Fruit fly (Drosophila melanogaster): ENCODE results near the gene CG16713.
A peak's percentile ranks its signal among the peaks of the same experiment; 100 is the strongest.

Gene CG16713

DNA sequence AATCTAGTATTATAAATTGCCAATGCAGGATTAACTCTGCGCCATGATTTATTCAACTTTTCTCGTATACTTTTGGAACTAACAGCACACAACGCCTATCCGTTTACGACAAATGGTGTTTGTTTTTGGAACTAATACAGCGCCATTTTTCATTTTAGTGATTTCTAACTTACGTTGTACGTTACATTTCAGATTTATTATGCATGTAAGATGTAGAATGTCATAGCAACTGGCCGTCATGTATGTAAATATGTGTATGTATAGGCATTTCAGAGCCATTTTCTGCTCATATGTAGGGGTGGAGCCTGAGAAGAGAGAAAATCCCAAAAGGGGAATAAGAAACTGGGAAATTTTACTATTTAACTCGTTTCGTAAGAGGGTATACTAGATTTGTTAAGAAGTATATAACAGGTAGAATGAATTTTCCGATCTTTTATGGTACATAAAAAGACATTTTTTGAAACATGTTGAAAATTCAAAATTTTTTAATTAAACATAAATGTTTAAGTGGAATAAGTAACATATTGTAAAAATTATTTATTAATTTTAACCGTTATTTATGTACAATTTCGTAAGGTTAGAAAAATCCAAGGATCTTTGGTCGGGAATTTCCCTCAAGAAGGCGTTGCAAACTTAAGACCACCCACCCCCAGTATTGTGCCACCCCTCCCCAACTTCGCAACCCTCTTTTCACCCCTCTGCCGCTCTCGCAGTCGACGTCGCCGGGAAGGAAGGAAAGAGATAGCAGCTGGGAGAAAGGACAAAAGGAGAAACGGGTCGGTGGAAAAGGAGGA is 37.7 kb downstream of the CG16713 start (continued):
- TF ChIP-seq CG6791 (GFP tag; IDR thresholded peaks at IDR 0.05; ENCODE audit: partially characterized antibody), result peak; percentile 46; the same call in 2 of the 3 replicates
- peak; percentile 42 for TF ChIP-seq ewg (GFP tag; optimal IDR thresholded peaks at IDR 0.05)
- TF ChIP-seq NK7.1 (GFP tag; optimal IDR thresholded peaks at IDR 0.05), result no peak
- TF ChIP-seq Sox102F (GFP tag; optimal IDR thresholded peaks at IDR 0.05), result peak; percentile 32
- no peak for TF ChIP-seq Hand (GFP tag; optimal IDR thresholded peaks at IDR 0.05)
- TF ChIP-seq schlank (tag; optimal IDR thresholded peaks at IDR 0.05), result no peak
- no peak for TF ChIP-seq danr (GFP tag; IDR thresholded peaks at IDR 0.05)
- no peak for TF ChIP-seq CG8359 (GFP tag; optimal IDR thresholded peaks at IDR 0.05; ENCODE audit: borderline replicate concordance)
- TF ChIP-seq CG4404 (GFP tag; IDR thresholded peaks at IDR 0.05), result no peak
- TF ChIP-seq Hr3 (GFP tag; optimal IDR thresholded peaks at IDR 0.05), result peak; percentile 24
- TF ChIP-seq az2 (GFP tag; optimal IDR thresholded peaks at IDR 0.05), result peak; percentile 62
- peak; percentile 72 for TF ChIP-seq abd-A (tag; optimal IDR thresholded peaks at IDR 0.05)
- peak; percentile 0 for TF ChIP-seq CG31388 (GFP tag; optimal IDR thresholded peaks at IDR 0.05)
- TF ChIP-seq Mrtf (GFP tag; IDR thresholded peaks at IDR 0.05), result no peak
- TF ChIP-seq ems (GFP tag; optimal IDR thresholded peaks at IDR 0.05), result no peak
- no peak for TF ChIP-seq D (optimal IDR thresholded peaks at IDR 0.05)
- TF ChIP-seq D (GFP tag; optimal IDR thresholded peaks at IDR 0.05), result no peak
- TF ChIP-seq CG42726 (GFP tag; IDR thresholded peaks at IDR 0.05; ENCODE audit: partially characterized antibody), result peak; percentile 90
- TF ChIP-seq CG12236 (GFP tag; optimal IDR thresholded peaks at IDR 0.05), result peak; percentile 18
- peak; percentile 33 for TF ChIP-seq NC2α (GFP tag; optimal IDR thresholded peaks at IDR 0.05)
- no peak for TF ChIP-seq fru (optimal IDR thresholded peaks at IDR 0.05)
- no peak for TF ChIP-seq CG8281 (tag; optimal IDR thresholded peaks at IDR 0.05)
- peak; percentile 61; the same call in 2 of the 3 replicates for TF ChIP-seq Optix (GFP tag; IDR thresholded peaks at IDR 0.05)
- peak; percentile 19 for TF ChIP-seq Dp (GFP tag; optimal IDR thresholded peaks at IDR 0.05)
- TF ChIP-seq CG16813 (GFP tag; IDR thresholded peaks at IDR 0.05; ENCODE audit: partially characterized antibody), result peak; percentile 62
- TF ChIP-seq sisA (GFP tag; IDR thresholded peaks at IDR 0.05), result peak; percentile 57
- peak; percentile 55 for TF ChIP-seq tin (GFP tag; optimal IDR thresholded peaks at IDR 0.05)
- TF ChIP-seq CG17361 (GFP tag; IDR thresholded peaks at IDR 0.05), result 0 out of 3 replicates have a peak, but pooled peaks have one; percentile 47
- no peak for TF ChIP-seq gsb (GFP tag; IDR thresholded peaks at IDR 0.05)
- no peak for TF ChIP-seq eyg (GFP tag; optimal IDR thresholded peaks at IDR 0.05)
- TF ChIP-seq CG17186 (GFP tag; optimal IDR thresholded peaks at IDR 0.05), result no peak
- TF ChIP-seq CG3726 (GFP tag; IDR thresholded peaks at IDR 0.05), result no peak
- TF ChIP-seq Hr78 (GFP tag; optimal IDR thresholded peaks at IDR 0.05), result no peak
- no peak for TF ChIP-seq pan (optimal IDR thresholded peaks at IDR 0.05)
- TF ChIP-seq pan (GFP tag; optimal IDR thresholded peaks at IDR 0.05 in 1 of 2, IDR thresholded peaks at IDR 0.05 in 1 of 2), result peak in 1 of 2 experiments; percentile 35
- peak; percentile 47 for TF ChIP-seq trem (tag; optimal IDR thresholded peaks at IDR 0.05)
- TF ChIP-seq Ravus (GFP tag; IDR thresholded peaks at IDR 0.05), result no peak
- TF ChIP-seq CG30403 (GFP tag; optimal IDR thresholded peaks at IDR 0.05), result peak; percentile 49
- TF ChIP-seq pfk (GFP tag; optimal IDR thresholded peaks at IDR 0.05), result no peak
- peak; percentile 50 for TF ChIP-seq cg (GFP tag; optimal IDR thresholded peaks at IDR 0.05)
- TF ChIP-seq CG10267 (tag; optimal IDR thresholded peaks at IDR 0.05), result peak; percentile 62
- peak; percentile 18 for TF ChIP-seq gcm2 (GFP tag; optimal IDR thresholded peaks at IDR 0.05)
- peak; percentile 41; the same call in 1 of the 3 replicates for TF ChIP-seq Aef1 (GFP tag; IDR thresholded peaks at IDR 0.05)
- peak; percentile 79 for TF ChIP-seq nmo (GFP tag; optimal IDR thresholded peaks at IDR 0.05)
- peak; percentile 65 for TF ChIP-seq lab (GFP tag; optimal IDR thresholded peaks at IDR 0.05)
- peak; percentile 8 for TF ChIP-seq Asciz (GFP tag; optimal IDR thresholded peaks at IDR 0.05)
- peak; percentile 51 for TF ChIP-seq CG4820 (GFP tag; optimal IDR thresholded peaks at IDR 0.05)
- TF ChIP-seq wor (GFP tag; IDR thresholded peaks at IDR 0.05), result no peak
- TF ChIP-seq CG2120 (GFP tag; optimal IDR thresholded peaks at IDR 0.05), result peak; percentile 52
